Worm (Caenorhabditis elegans) whole organism, mixed stage, embryonic: ENCODE data around the gene C16A3.5.

ENCODE experiments used
- M03D4.4 ChIP-seq: sonication (generic microtip); optimal IDR thresholded peaks from 2 replicates; lab custom pipeline; 2017; ENCODE audit warnings: mild to moderate bottlenecking, missing genetic modification characterization, missing compliant biosample characterization
- bed-3 ChIP-seq: fragments of 200-800 bp; sonication (Bioruptor generic); optimal IDR thresholded peaks from 3 replicates; lab custom pipeline; 2018; ENCODE audit warnings: mild to moderate bottlenecking, missing genetic modification characterization, moderate library complexity, missing compliant biosample characterization
- blmp-1 ChIP-seq: fragments of 150-350 bp; optimal IDR thresholded peaks from 2 replicates; lab custom pipeline; 2014; ENCODE audit warnings: missing biosample characterization, missing genetic modification characterization
- ceh-39 ChIP-seq: fragments of 150-350 bp; optimal IDR thresholded peaks from 2 replicates; lab custom pipeline; 2014; ENCODE audit warnings: missing biosample characterization, missing genetic modification characterization
- ceh-43 ChIP-seq: fragments of 200-800 bp; sonication (Bioruptor generic); optimal IDR thresholded peaks from 2 replicates; lab custom pipeline; 2018; ENCODE audit warnings: mild to moderate bottlenecking, missing genetic modification characterization, moderate library complexity, missing compliant biosample characterization
- ceh-83 ChIP-seq: fragments of 200-800 bp; sonication (Bioruptor generic); optimal IDR thresholded peaks from 2 replicates; lab custom pipeline; 2018; ENCODE audit warnings: mild to moderate bottlenecking, missing genetic modification characterization, missing compliant biosample characterization
- cnd-1 ChIP-seq: fragments of 200-800 bp; sonication (Bioruptor generic); optimal IDR thresholded peaks from 2 replicates; lab custom pipeline; 2018; ENCODE audit warnings: mild to moderate bottlenecking, missing genetic modification characterization, missing compliant biosample characterization
- drap-1 ChIP-seq: fragments of 200-800 bp; sonication (Bioruptor generic); optimal IDR thresholded peaks from 3 replicates; lab custom pipeline; 2018; ENCODE audit warnings: mild to moderate bottlenecking, missing genetic modification characterization, missing compliant biosample characterization
- elt-1 ChIP-seq: sonication (generic microtip); optimal IDR thresholded peaks from 2 replicates; lab custom pipeline; 2017; ENCODE audit warnings: missing genetic modification characterization, mild to moderate bottlenecking, missing compliant biosample characterization, antibody characterized with exemption, moderate library complexity, borderline replicate concordance; ENCODE audit not compliant: insufficient read depth
- elt-3 ChIP-seq: fragments of 150-350 bp; optimal IDR thresholded peaks from 2 replicates; lab custom pipeline; 2014; ENCODE audit warnings: missing biosample characterization, missing genetic modification characterization
- flh-1 ChIP-seq: fragments of 200-800 bp; sonication (Bioruptor generic); optimal IDR thresholded peaks from 2 replicates; lab custom pipeline; 2018; ENCODE audit warnings: mild to moderate bottlenecking, missing genetic modification characterization, moderate library complexity, missing compliant biosample characterization
- ham-2 ChIP-seq: fragments of 200-800 bp; sonication (Bioruptor generic); optimal IDR thresholded peaks from 2 replicates; lab custom pipeline; 2018; ENCODE audit warnings: mild to moderate bottlenecking, missing genetic modification characterization, missing compliant biosample characterization
- hlh-1 ChIP-seq: fragments of 150-350 bp; optimal IDR thresholded peaks from 2 replicates; lab custom pipeline; 2014; ENCODE audit warnings: missing biosample characterization, missing genetic modification reagents, missing genetic modification characterization
- lin-32 ChIP-seq: fragments of 200-800 bp; sonication (Bioruptor generic); optimal IDR thresholded peaks from 2 replicates; lab custom pipeline; 2018; ENCODE audit warnings: mild to moderate bottlenecking, missing genetic modification characterization, missing compliant biosample characterization
- lsy-2 ChIP-seq: fragments of 150-350 bp; optimal IDR thresholded peaks from 2 replicates; lab custom pipeline; 2014; ENCODE audit warnings: missing biosample characterization, missing genetic modification characterization
- mab-5 ChIP-seq: fragments of 150-350 bp; optimal IDR thresholded peaks from 2 replicates; lab custom pipeline; 2014; ENCODE audit warnings: missing biosample characterization, missing genetic modification characterization
- mep-1 ChIP-seq: fragments of 150-350 bp; optimal IDR thresholded peaks from 2 replicates; lab custom pipeline; 2017; ENCODE audit warnings: missing biosample characterization, missing genetic modification reagents, missing genetic modification characterization, inconsistent platforms
- mls-2 ChIP-seq: sonication (generic microtip); optimal IDR thresholded peaks from 2 replicates; lab custom pipeline; 2016; ENCODE audit warnings: mild to moderate bottlenecking, missing genetic modification characterization, moderate library complexity, missing compliant biosample characterization
- nhr-12 ChIP-seq: fragments of 150-350 bp; optimal IDR thresholded peaks from 2 replicates; lab custom pipeline; 2014; ENCODE audit warnings: missing biosample characterization, missing genetic modification characterization
- nhr-2 ChIP-seq: fragments of 150-350 bp; optimal IDR thresholded peaks from 2 replicates; lab custom pipeline; 2014; ENCODE audit warnings: missing biosample characterization, missing genetic modification characterization
- nhr-237 ChIP-seq: fragments of 150-350 bp; optimal IDR thresholded peaks from 2 replicates; lab custom pipeline; 2014; ENCODE audit warnings: missing biosample characterization, missing genetic modification characterization
- nhr-28 ChIP-seq: fragments of 150-350 bp; optimal IDR thresholded peaks from 2 replicates; lab custom pipeline; 2014; ENCODE audit warnings: missing biosample characterization, missing genetic modification characterization
- nhr-76 ChIP-seq: sonication (generic microtip); optimal IDR thresholded peaks from 2 replicates; lab custom pipeline; 2017; ENCODE audit warnings: missing biosample characterization, missing genetic modification characterization
- pha-4 ChIP-seq: fragments of 150-350 bp; optimal IDR thresholded peaks from 2 replicates; lab custom pipeline; 2018; ENCODE audit warnings: missing biosample characterization, missing genetic modification reagents, missing genetic modification characterization
- sem-2 ChIP-seq: fragments of 200-800 bp; sonication (Bioruptor generic); optimal IDR thresholded peaks from 2 replicates; lab custom pipeline; 2018; ENCODE audit warnings: mild to moderate bottlenecking, missing genetic modification characterization, missing compliant biosample characterization
- snpc-4 ChIP-seq: fragments of 150-350 bp; optimal IDR thresholded peaks from 2 replicates; lab custom pipeline; 2014; ENCODE audit warnings: missing biosample characterization, missing genetic modification characterization
- sptf-1 ChIP-seq: sonication (generic microtip); optimal IDR thresholded peaks from 2 replicates; lab custom pipeline; 2017; ENCODE audit warnings: mild to moderate bottlenecking, missing genetic modification characterization, moderate library complexity, missing compliant biosample characterization
- tbx-8 ChIP-seq: fragments of 200-800 bp; sonication (Bioruptor generic); optimal IDR thresholded peaks from 2 replicates; lab custom pipeline; 2018; ENCODE audit warnings: mild to moderate bottlenecking, missing genetic modification characterization, moderate library complexity, missing compliant biosample characterization
- unc-120 ChIP-seq: sonication (generic microtip); optimal IDR thresholded peaks from 2 replicates; lab custom pipeline; 2017; ENCODE audit warnings: missing genetic modification characterization, missing compliant biosample characterization; ENCODE audit not compliant: poor library complexity, severe bottlenecking
- unc-39 ChIP-seq: fragments of 150-350 bp; optimal IDR thresholded peaks from 2 replicates; lab custom pipeline; 2014; ENCODE audit warnings: missing biosample characterization, missing genetic modification characterization
- unc-62 ChIP-seq: fragments of 150-350 bp; optimal IDR thresholded peaks from 2 replicates; lab custom pipeline; 2014; ENCODE audit warnings: missing biosample characterization, missing genetic modification reagents, missing genetic modification characterization
- zip-8 ChIP-seq: fragments of 150-350 bp; optimal IDR thresholded peaks from 2 replicates; lab custom pipeline; 2014; ENCODE audit warnings: missing biosample characterization, missing genetic modification characterization
- ztf-11 ChIP-seq: fragments of 150-350 bp; optimal IDR thresholded peaks from 2 replicates; lab custom pipeline; 2014; ENCODE audit warnings: missing biosample characterization, missing genetic modification characterization

The C16A3.5 gene

DNA sequence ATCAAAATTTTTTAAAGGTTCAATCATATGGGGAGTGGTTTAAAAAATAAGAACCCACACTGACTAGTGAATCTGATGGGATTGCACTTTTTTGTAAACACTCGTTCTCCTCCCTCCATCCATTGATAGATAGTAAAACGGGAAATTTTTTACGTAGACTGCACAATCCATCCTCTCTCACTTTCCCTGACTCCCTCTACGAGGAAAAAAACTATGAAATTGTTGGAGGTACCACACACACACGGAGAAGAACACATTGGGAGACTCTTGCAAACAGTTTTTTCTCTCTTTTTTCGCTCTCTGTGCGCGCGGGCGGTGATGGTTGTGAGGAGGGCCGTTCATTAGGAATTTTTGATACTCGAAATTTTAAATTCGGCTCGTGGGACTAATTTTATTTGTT is 25.2 kb upstream of the C16A3.5 start:
- TF ChIP-seq ham-2 (GFP tag; lab: Kevin White, UChicago) (no peak), sem-2 (GFP tag; lab: Kevin White, UChicago) (no peak), M03D4.4 (tag; lab: Kevin White, UChicago) (no peak), unc-39 (tag; lab: Kevin White, UChicago) (no peak), mls-2 (no peak), bed-3 (GFP tag; lab: Kevin White, UChicago) (no peak), flh-1 (GFP tag; lab: Kevin White, UChicago) (no peak), ceh-39 (tag; lab: Kevin White, UChicago) (no peak), nhr-2 (no peak), unc-62 (GFP tag; lab: Kevin White, UChicago) (no peak), pha-4 (tag; lab: Kevin White, UChicago) (no peak), unc-120 (tag; lab: Kevin White, UChicago) (no peak), ceh-83 (no peak), snpc-4 (tag; lab: Kevin White, UChicago) (no peak), nhr-237 (tag; lab: Kevin White, UChicago) (no peak), zip-8 (tag; lab: Kevin White, UChicago) (no peak), blmp-1 (tag; lab: Kevin White, UChicago) (no peak), mab-5 (tag; lab: Kevin White, UChicago) (no peak), sptf-1 (tag; lab: Kevin White, UChicago) (no peak)

DNA sequence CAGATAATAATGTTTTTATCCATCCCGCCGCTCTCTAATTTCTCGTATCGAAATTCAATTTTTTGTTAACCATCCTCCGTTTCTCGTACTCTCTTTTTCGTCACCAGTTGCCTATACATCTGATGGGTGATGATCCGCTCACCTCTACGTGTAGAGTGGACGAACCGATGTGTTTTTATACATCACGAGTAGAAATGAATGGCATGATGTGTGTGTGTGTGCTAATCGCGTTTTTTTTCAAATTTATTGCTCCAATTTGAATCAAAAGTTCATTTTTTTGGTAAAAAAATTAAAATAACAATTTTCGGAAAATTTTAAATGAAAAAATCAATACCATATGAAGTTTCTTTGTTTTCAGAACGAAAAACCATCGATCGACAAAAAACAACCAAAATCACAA is 24.6 kb upstream of the C16A3.5 start:
- TF ChIP-seq M03D4.4 (tag; lab: Kevin White, UChicago), result no peak
- TF ChIP-seq elt-1 (tag; lab: Kevin White, UChicago), result no peak
- TF ChIP-seq, all 35 proteins: peak for 0

DNA sequence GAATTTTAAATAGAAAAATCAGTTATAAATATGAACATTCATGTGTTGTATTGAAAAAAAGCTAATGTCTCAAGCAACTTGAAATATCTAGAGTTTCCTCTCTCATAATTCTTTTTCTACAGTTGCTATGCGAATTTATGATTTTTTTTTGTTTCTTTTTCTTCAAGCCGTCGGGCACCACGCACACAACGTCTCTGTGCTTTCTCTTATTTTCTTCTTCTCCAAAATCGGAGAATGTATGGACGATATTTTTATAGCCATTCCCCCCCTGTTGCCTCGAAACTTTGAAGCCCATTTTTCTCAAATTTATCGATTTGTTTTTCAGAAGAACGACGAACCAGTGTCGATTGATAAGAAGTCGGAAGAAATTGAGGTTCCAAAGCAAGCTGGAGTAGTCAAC is 23.8 kb upstream of the C16A3.5 start:
- TF ChIP-seq zip-8 (tag; lab: Kevin White, UChicago) (no peak), ham-2 (GFP tag; lab: Kevin White, UChicago) (no peak), lin-32 (no peak), lsy-2 (tag; lab: Kevin White, UChicago) (no peak), cnd-1 (tag; lab: Kevin White, UChicago) (no peak), unc-39 (tag; lab: Kevin White, UChicago) (no peak), mep-1 (tag; lab: Kevin White, UChicago) (no peak), ceh-43 (no peak), unc-120 (tag; lab: Kevin White, UChicago) (no peak), blmp-1 (tag; lab: Kevin White, UChicago) (no peak), pha-4 (tag; lab: Kevin White, UChicago) (no peak), mls-2 (no peak), nhr-76 (no peak), sptf-1 (tag; lab: Kevin White, UChicago) (no peak)

DNA sequence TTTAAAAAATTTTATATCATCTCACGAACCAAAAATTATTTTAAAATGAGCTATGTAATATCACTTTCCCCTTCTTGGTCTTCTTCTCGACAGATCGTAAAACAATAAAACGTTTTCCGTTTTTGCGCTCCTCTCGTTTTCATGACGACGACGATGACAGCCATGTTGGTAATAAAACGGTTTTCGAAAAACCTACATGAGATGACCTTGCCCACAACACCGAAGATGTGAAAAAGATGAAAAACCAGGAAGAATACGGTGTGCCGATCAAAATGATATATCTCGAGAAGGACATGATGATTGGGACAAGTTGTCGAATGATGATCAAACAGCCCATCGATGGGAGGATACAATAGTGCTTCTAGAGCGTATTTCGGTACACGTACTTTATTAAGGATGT is 21.9 kb upstream of the C16A3.5 start:
- no peak for TF ChIP-seq sem-2 (GFP tag; lab: Kevin White, UChicago)
- TF ChIP-seq mep-1 (tag; lab: Kevin White, UChicago), result no peak
- TF ChIP-seq sptf-1 (tag; lab: Kevin White, UChicago), result no peak
- no peak for TF ChIP-seq nhr-28 (tag; lab: Kevin White, UChicago)
- no peak for TF ChIP-seq lin-32
- TF ChIP-seq lsy-2 (tag; lab: Kevin White, UChicago), result no peak
- TF ChIP-seq tbx-8 (GFP tag; lab: Kevin White, UChicago), result no peak
- TF ChIP-seq zip-8 (tag; lab: Kevin White, UChicago), result no peak
- no peak for TF ChIP-seq elt-3 (tag; lab: Kevin White, UChicago)
- no peak for TF ChIP-seq nhr-2
- no peak for TF ChIP-seq M03D4.4 (tag; lab: Kevin White, UChicago)
- no peak for TF ChIP-seq nhr-12 (tag; lab: Kevin White, UChicago)
- no peak for TF ChIP-seq ceh-43
- TF ChIP-seq mls-2, result no peak
- TF ChIP-seq hlh-1 (tag; lab: Kevin White, UChicago), result no peak
- no peak for TF ChIP-seq unc-120 (tag; lab: Kevin White, UChicago)
- TF ChIP-seq drap-1 (GFP tag; lab: Kevin White, UChicago), result no peak
- TF ChIP-seq ceh-39 (tag; lab: Kevin White, UChicago), result no peak
- TF ChIP-seq ztf-11 (tag; lab: Kevin White, UChicago), result no peak
